Worm (Caenorhabditis elegans): ENCODE measurements around the gene zgpa-1.

- no peak for TF ChIP-seq him-1 (tag; optimal IDR thresholded peaks at IDR 0.05)
- TF ChIP-seq W03F9.2 (tag; optimal IDR thresholded peaks at IDR 0.05): no peak
- no peak for TF ChIP-seq dao-5 (tag; optimal IDR thresholded peaks at IDR 0.05)
Measured at ce11 chrIV:7790151-7790691, 22.4 kb downstream of the zgpa-1 start.

Data from whole organism, L4/young adult.